Worm (Caenorhabditis elegans): ENCODE data around the gene pqn-42.

ce11 chrII:2468885-2469284, 10.1 kb upstream of the pqn-42 start:
- TF ChIP-seq atf-7 (tag; optimal IDR thresholded peaks at IDR 0.05) (no peak), F57A8.1 (GFP tag; optimal IDR thresholded peaks at IDR 0.05) (no peak), nhr-80 (tag; optimal IDR thresholded peaks at IDR 0.05) (no peak), unc-62 (GFP tag; optimal IDR thresholded peaks at IDR 0.05) (no peak), madf-10 (tag; optimal IDR thresholded peaks at IDR 0.05) (no peak), egrh-3 (GFP tag; IDR thresholded peaks at IDR 0.05) (no peak), attf-5 (GFP tag; optimal IDR thresholded peaks at IDR 0.05) (no peak), akir-1 (GFP tag; optimal IDR thresholded peaks at IDR 0.05) (no peak), unc-130 (GFP tag; optimal IDR thresholded peaks at IDR 0.05) (no peak), F10E7.11 (tag; optimal IDR thresholded peaks at IDR 0.05) (no peak), ceh-91 (GFP tag; IDR thresholded peaks at IDR 0.05) (no peak), madf-6 (GFP tag; IDR thresholded peaks at IDR 0.05) (no peak)

Measured in whole organism, young adult.